Worm (Caenorhabditis elegans) whole organism, late embryonic: ENCODE measurements around the gene C33D9.13.

Source experiments
- C38D4.7 ChIP-seq: fragments of 200-800 bp; sonication (Bioruptor generic); optimal IDR thresholded peaks from 2 replicates; lab custom pipeline; 2018; ENCODE audit warnings: mild to moderate bottlenecking, missing genetic modification characterization, moderate library complexity, missing compliant biosample characterization
- F13H6.1 ChIP-seq: sonication (generic microtip); optimal IDR thresholded peaks from 2 replicates; lab custom pipeline; 2016; ENCODE audit warnings: missing genetic modification characterization, missing compliant biosample characterization
- Y22D7AL.16 ChIP-seq: sonication (generic microtip); optimal IDR thresholded peaks from 2 replicates; lab custom pipeline; 2016; ENCODE audit warnings: missing genetic modification characterization, missing compliant biosample characterization
- ahr-1 ChIP-seq: sonication (generic microtip); optimal IDR thresholded peaks from 2 replicates; lab custom pipeline; 2016; ENCODE audit warnings: missing genetic modification characterization, missing compliant biosample characterization
- ama-1 ChIP-seq: fragments of 150-350 bp; optimal IDR thresholded peaks from 2 replicates; lab custom pipeline; 2014
- ceh-14 ChIP-seq: sonication (generic microtip); optimal IDR thresholded peaks from 2 replicates; lab custom pipeline; 2016; ENCODE audit warnings: missing genotype, missing genetic modification characterization, missing compliant biosample characterization
- ceh-2 ChIP-seq: sonication (generic microtip); optimal IDR thresholded peaks from 2 replicates; lab custom pipeline; 2016; ENCODE audit warnings: missing genotype, missing genetic modification characterization, missing compliant biosample characterization
- ceh-22 ChIP-seq: sonication (generic microtip); optimal IDR thresholded peaks from 2 replicates; lab custom pipeline; 2017; ENCODE audit warnings: missing biosample characterization, missing genetic modification characterization
- ceh-24 ChIP-seq: sonication (generic microtip); optimal IDR thresholded peaks from 2 replicates; lab custom pipeline; 2016; ENCODE audit warnings: mild to moderate bottlenecking, missing genetic modification characterization, missing compliant biosample characterization
- ceh-30 ChIP-seq: fragments of 150-350 bp; optimal IDR thresholded peaks from 2 replicates; lab custom pipeline; 2014; ENCODE audit warnings: missing biosample characterization, missing genetic modification characterization
- ceh-34 ChIP-seq: sonication (generic microtip); optimal IDR thresholded peaks from 2 replicates; lab custom pipeline; 2016; ENCODE audit warnings: mild to moderate bottlenecking, missing genetic modification characterization, missing compliant biosample characterization
- ceh-48 ChIP-seq: sonication (generic microtip); optimal IDR thresholded peaks from 2 replicates; lab custom pipeline; 2016; ENCODE audit warnings: missing genetic modification characterization, inconsistent platforms, missing compliant biosample characterization
- ceh-9 ChIP-seq: sonication (generic microtip); optimal IDR thresholded peaks from 2 replicates; lab custom pipeline; 2016; ENCODE audit warnings: mild to moderate bottlenecking, missing genetic modification characterization, inconsistent platforms, missing compliant biosample characterization
- dmd-4 ChIP-seq: sonication (generic microtip); optimal IDR thresholded peaks from 2 replicates; lab custom pipeline; 2016; ENCODE audit warnings: borderline replicate concordance, missing genetic modification characterization, missing compliant biosample characterization
- dve-1 ChIP-seq: sonication (generic microtip); optimal IDR thresholded peaks from 2 replicates; lab custom pipeline; 2017; ENCODE audit warnings: antibody characterized with exemption, mild to moderate bottlenecking, missing genetic modification characterization, missing compliant biosample characterization
- elt-2 ChIP-seq: sonication (generic microtip); optimal IDR thresholded peaks from 2 replicates; lab custom pipeline; 2016; ENCODE audit warnings: missing genetic modification reagents, missing genetic modification characterization, missing compliant biosample characterization
- elt-4 ChIP-seq: sonication (generic microtip); optimal IDR thresholded peaks from 2 replicates; lab custom pipeline; 2016; ENCODE audit warnings: missing genetic modification characterization, missing compliant biosample characterization
- ets-4 ChIP-seq: sonication (generic microtip); optimal IDR thresholded peaks from 2 replicates; lab custom pipeline; 2016; ENCODE audit warnings: missing genetic modification characterization, missing compliant biosample characterization
- eyg-1 ChIP-seq: sonication (generic microtip); optimal IDR thresholded peaks from 2 replicates; lab custom pipeline; 2016; ENCODE audit warnings: missing genotype, missing genetic modification characterization, missing compliant biosample characterization
- fkh-6 ChIP-seq: sonication (generic microtip); optimal IDR thresholded peaks from 2 replicates; lab custom pipeline; 2016; ENCODE audit warnings: missing genetic modification characterization, missing compliant biosample characterization
- gmeb-2 ChIP-seq: sonication (generic microtip); optimal IDR thresholded peaks from 2 replicates; lab custom pipeline; 2016; ENCODE audit warnings: missing genetic modification characterization, inconsistent platforms, missing compliant biosample characterization
- hlh-13 ChIP-seq: fragments of 200-800 bp; sonication (Bioruptor generic); optimal IDR thresholded peaks from 2 replicates; lab custom pipeline; 2018; ENCODE audit warnings: mild to moderate bottlenecking, missing genetic modification characterization, missing compliant biosample characterization
- hlh-15 ChIP-seq: sonication (generic microtip); optimal IDR thresholded peaks from 2 replicates; lab custom pipeline; 2016; ENCODE audit warnings: missing genetic modification characterization, missing compliant biosample characterization
- hlh-30 ChIP-seq: sonication (generic microtip); optimal IDR thresholded peaks from 2 replicates; lab custom pipeline; 2017; ENCODE audit warnings: antibody characterized with exemption, missing genetic modification characterization, missing compliant biosample characterization; ENCODE audit not compliant: insufficient read depth
- hlh-6 ChIP-seq: sonication (generic microtip); optimal IDR thresholded peaks from 2 replicates; lab custom pipeline; 2016; ENCODE audit warnings: missing genotype, missing genetic modification characterization, missing compliant biosample characterization
- hlh-8 ChIP-seq: sonication (generic microtip); optimal IDR thresholded peaks from 2 replicates; lab custom pipeline; 2016; ENCODE audit warnings: missing genotype, missing genetic modification characterization, missing compliant biosample characterization
- lim-6 ChIP-seq: sonication (generic microtip); optimal IDR thresholded peaks from 2 replicates; lab custom pipeline; 2016; ENCODE audit warnings: missing genetic modification characterization, missing compliant biosample characterization
- mec-3 ChIP-seq: sonication (generic microtip); optimal IDR thresholded peaks from 2 replicates; lab custom pipeline; 2016; ENCODE audit warnings: borderline replicate concordance, missing genetic modification characterization, missing compliant biosample characterization
- nfya-1 ChIP-seq: sonication (generic microtip); optimal IDR thresholded peaks from 2 replicates; lab custom pipeline; 2017; ENCODE audit warnings: missing genetic modification characterization, mild to moderate bottlenecking, missing compliant biosample characterization, antibody characterized with exemption, moderate library complexity
- odd-2 ChIP-seq: sonication (generic microtip); optimal IDR thresholded peaks from 2 replicates; lab custom pipeline; 2017; ENCODE audit warnings: antibody characterized with exemption, mild to moderate bottlenecking, missing genetic modification characterization, missing compliant biosample characterization
- pag-3 ChIP-seq: sonication (generic microtip); optimal IDR thresholded peaks from 2 replicates; lab custom pipeline; 2016; ENCODE audit warnings: missing compliant biosample characterization, missing genetic modification characterization, borderline replicate concordance
- pax-1 ChIP-seq: fragments of 150-350 bp; optimal IDR thresholded peaks from 2 replicates; lab custom pipeline; 2014; ENCODE audit warnings: missing biosample characterization, missing genetic modification characterization
- pha-4 ChIP-seq: fragments of 150-350 bp; optimal IDR thresholded peaks from 2 replicates; lab custom pipeline; 2018; ENCODE audit warnings: missing biosample characterization, missing genetic modification reagents, missing genetic modification characterization
- pqm-1 ChIP-seq: sonication (generic microtip); optimal IDR thresholded peaks from 2 replicates; lab custom pipeline; 2016; ENCODE audit warnings: missing genetic modification characterization, missing compliant biosample characterization
- ref-2 ChIP-seq: sonication (generic microtip); optimal IDR thresholded peaks from 2 replicates; lab custom pipeline; 2016; ENCODE audit warnings: missing genetic modification characterization, missing compliant biosample characterization
- sox-2 ChIP-seq: fragments of 200-800 bp; sonication (Bioruptor generic); IDR thresholded peaks from 2 replicates; pipeline ENCODE4 v1.3.6; 2022; ENCODE audit warnings: missing genetic modification reagents, missing genetic modification characterization, missing compliant biosample characterization
- syd-9 ChIP-seq: sonication (generic microtip); optimal IDR thresholded peaks from 2 replicates; lab custom pipeline; 2016; ENCODE audit warnings: mild to moderate bottlenecking, missing genetic modification characterization, moderate library complexity, missing compliant biosample characterization
- tbx-2 ChIP-seq: sonication (generic microtip); optimal IDR thresholded peaks from 2 replicates; lab custom pipeline; 2016; ENCODE audit warnings: missing genetic modification characterization, missing compliant biosample characterization
- tbx-7 ChIP-seq: sonication (generic microtip); optimal IDR thresholded peaks from 2 replicates; lab custom pipeline; 2016; ENCODE audit warnings: missing genotype, missing genetic modification characterization, missing compliant biosample characterization
- ttx-3 ChIP-seq: sonication (generic microtip); optimal IDR thresholded peaks from 2 replicates; lab custom pipeline; 2016; ENCODE audit warnings: missing genetic modification reagents, missing genetic modification characterization, missing compliant biosample characterization
- unc-86 ChIP-seq: sonication (generic microtip); optimal IDR thresholded peaks from 2 replicates; lab custom pipeline; 2016; ENCODE audit warnings: missing genetic modification characterization, missing compliant biosample characterization
- ztf-16 ChIP-seq: sonication (generic microtip); optimal IDR thresholded peaks from 2 replicates; lab custom pipeline; 2017; ENCODE audit warnings: missing genetic modification characterization, missing compliant biosample characterization

The C33D9.13 gene

ce11 chrIV:8739926-8740325 is 45.2 kb downstream of the C33D9.13 start, which contains the start of gene mrps-33:
mrps-33 (minus strand) TSS chrIV:8740026.
- no peak for TF ChIP-seq ztf-16 (tag; lab: Kevin White, UChicago)
- no peak for TF ChIP-seq ceh-34 (tag; lab: Kevin White, UChicago)
- TF ChIP-seq pag-3 = no peak
- TF ChIP-seq dve-1 = no peak
- no peak for TF ChIP-seq gmeb-2
- TF ChIP-seq ceh-24 (tag; lab: Kevin White, UChicago) = no peak
- TF ChIP-seq sox-2 (GFP tag; lab: Robert Waterston, UW) = no peak
- TF ChIP-seq Y22D7AL.16 (tag; lab: Kevin White, UChicago) = no peak
- no peak for TF ChIP-seq odd-2 (tag; lab: Kevin White, UChicago)
- TF ChIP-seq ceh-9 (tag; lab: Kevin White, UChicago) = no peak
- TF ChIP-seq C38D4.7 (GFP tag; lab: Kevin White, UChicago) = no peak
- no peak for TF ChIP-seq lim-6 (tag; lab: Kevin White, UChicago)
- TF ChIP-seq ets-4 = no peak
- no peak for TF ChIP-seq ceh-14
- no peak for TF ChIP-seq hlh-8 (tag; lab: Kevin White, UChicago)
- TF ChIP-seq hlh-13 (GFP tag; lab: Kevin White, UChicago) = no peak
- no peak for TF ChIP-seq ceh-48 (tag; lab: Kevin White, UChicago)
- no peak for TF ChIP-seq ceh-2
- no peak for TF ChIP-seq pax-1 (tag; lab: Kevin White, UChicago)
- TF ChIP-seq ttx-3 (tag; lab: Kevin White, UChicago) = no peak

ce11 chrIV:8739294-8739693 is 45.8 kb downstream of the C33D9.13 start, which contains the start of gene F21D5.5:
F21D5.5 (minus strand) TSS chrIV:8739394.
- TF ChIP-seq hlh-15 = no peak
- no peak for TF ChIP-seq ceh-34 (tag; lab: Kevin White, UChicago)
- no peak for TF ChIP-seq pqm-1 (tag; lab: Kevin White, UChicago)
- no peak for TF ChIP-seq ets-4
- no peak for TF ChIP-seq dmd-4 (tag; lab: Kevin White, UChicago)
- no peak for TF ChIP-seq ceh-22 (tag; lab: Kevin White, UChicago)
- TF ChIP-seq pax-1 (tag; lab: Kevin White, UChicago) = no peak

- TF ChIP-seq eyg-1 = no peak
- no peak for TF ChIP-seq pha-4 (tag; lab: Kevin White, UChicago)
- no peak for TF ChIP-seq ceh-30
- TF ChIP-seq ama-1 = no peak
- no peak for TF ChIP-seq unc-86
- no peak for TF ChIP-seq F13H6.1 (tag; lab: Kevin White, UChicago)
- no peak for TF ChIP-seq hlh-30 (tag; lab: Kevin White, UChicago)
- TF ChIP-seq gmeb-2 = no peak
- no peak for TF ChIP-seq lim-6 (tag; lab: Kevin White, UChicago)
- TF ChIP-seq ceh-14 = no peak
- TF ChIP-seq mec-3 (tag; lab: Kevin White, UChicago) = no peak
- no peak for TF ChIP-seq pqm-1 (tag; lab: Kevin White, UChicago)
- TF ChIP-seq ceh-24 (tag; lab: Kevin White, UChicago) = no peak
- no peak for TF ChIP-seq fkh-6 (tag; lab: Kevin White, UChicago)
- TF ChIP-seq odd-2 (tag; lab: Kevin White, UChicago) = no peak
- no peak for TF ChIP-seq syd-9
Measured at ce11 chrIV:8737787-8738186, 47.3 kb downstream of the C33D9.13 start, which contains the start of gene F21D5.4. F21D5.4 (plus strand) TSS chrIV:8738087.

ce11 chrIV:8737354-8737753 is 47.7 kb downstream of the C33D9.13 start:
- peak; percentile 31 for TF ChIP-seq ceh-48 (tag; lab: Kevin White, UChicago)
- no peak for TF ChIP-seq ahr-1 (tag; lab: Kevin White, UChicago)
- TF ChIP-seq mec-3 (tag; lab: Kevin White, UChicago) = no peak
- no peak for TF ChIP-seq elt-2 (tag; lab: Kevin White, UChicago)
- no peak for TF ChIP-seq elt-4 (tag; lab: Kevin White, UChicago)
- TF ChIP-seq ceh-34 (tag; lab: Kevin White, UChicago) = no peak
- no peak for TF ChIP-seq tbx-2 (tag; lab: Kevin White, UChicago)
- TF ChIP-seq hlh-6 = no peak
- TF ChIP-seq ref-2 = no peak
- TF ChIP-seq tbx-7 (tag; lab: Kevin White, UChicago) = no peak
- peak; percentile 66 for TF ChIP-seq nfya-1
- no peak for TF ChIP-seq ceh-30
